Fruit fly (Drosophila melanogaster): ENCODE results near the gene ppk28.

The ppk28 gene

DNA sequence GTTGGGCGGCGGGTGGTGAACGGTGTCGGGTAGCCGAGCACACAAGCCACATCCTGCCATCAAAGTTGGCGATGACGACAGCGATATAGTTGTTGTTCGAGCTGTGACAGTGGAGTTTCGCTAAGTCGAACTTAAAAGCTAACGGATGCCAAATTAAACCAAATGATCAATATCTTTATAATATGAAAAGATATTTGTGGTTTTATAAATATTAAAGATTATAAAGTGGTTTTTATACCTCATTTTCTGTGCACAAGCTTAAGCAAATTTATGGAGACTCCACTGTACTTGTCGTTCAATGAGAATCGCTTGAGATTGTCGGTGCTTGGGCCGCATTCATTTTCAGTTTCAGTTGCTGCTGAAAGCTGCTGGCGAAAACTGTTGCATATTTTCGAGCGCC is 16.2 kb downstream of the ppk28 start (continued):
- TF ChIP-seq twi (tag; optimal IDR thresholded peaks at IDR 0.05) (no peak), pros (GFP tag; optimal IDR thresholded peaks at IDR 0.05) (no peak), CG12744 (GFP tag; optimal IDR thresholded peaks at IDR 0.05) (no peak), kni (GFP tag; optimal IDR thresholded peaks at IDR 0.05) (no peak), phol (tag; optimal IDR thresholded peaks at IDR 0.05) (peak; percentile 56), CG14860 (GFP tag; IDR thresholded peaks at IDR 0.05; ENCODE audit: partially characterized antibody) (no peak), CG14050 (GFP tag; IDR thresholded peaks at IDR 0.05) (peak; percentile 55; the same call in 1 of the 3 replicates), CG2678 (tag; optimal IDR thresholded peaks at IDR 0.05) (peak; percentile 70), MTF-1 (GFP tag; optimal IDR thresholded peaks at IDR 0.05; ENCODE audit: borderline replicate concordance) (no peak), Antp (GFP tag; optimal IDR thresholded peaks at IDR 0.05) (no peak), usp (GFP tag; optimal IDR thresholded peaks at IDR 0.05) (no peak), CG9932 (GFP tag; IDR thresholded peaks at IDR 0.05) (peak; percentile 30; the same call in 1 of the 2 replicates), pita (GFP tag; optimal IDR thresholded peaks at IDR 0.05) (no peak), fd102C (GFP tag; optimal IDR thresholded peaks at IDR 0.05) (no peak), CG15514 (GFP tag; optimal IDR thresholded peaks at IDR 0.05) (peak; percentile 22), odd (GFP tag; optimal IDR thresholded peaks at IDR 0.05) (no peak), sc (optimal IDR thresholded peaks at IDR 0.05) (no peak), sc (GFP tag; optimal IDR thresholded peaks at IDR 0.05) (no peak), tin (GFP tag; optimal IDR thresholded peaks at IDR 0.05) (peak; percentile 52), dimm (GFP tag; IDR thresholded peaks at IDR 0.05) (peak; percentile 27; the same call in 1 of the 2 replicates), klu (GFP tag; IDR thresholded peaks at IDR 0.05) (0 out of 2 replicates have a peak, but pooled peaks have one; percentile 10), Camta (GFP tag; optimal IDR thresholded peaks at IDR 0.05) (no peak), Hr3 (GFP tag; optimal IDR thresholded peaks at IDR 0.05) (peak; percentile 22), CG15011 (GFP tag; optimal IDR thresholded peaks at IDR 0.05) (no peak), fd64A (GFP tag; optimal IDR thresholded peaks at IDR 0.05) (no peak), Gsc (GFP tag; IDR thresholded peaks at IDR 0.05) (no peak), Myb (GFP tag; optimal IDR thresholded peaks at IDR 0.05) (no peak), Med (GFP tag) (peak; percentile 32), CG8359 (GFP tag; optimal IDR thresholded peaks at IDR 0.05; ENCODE audit: borderline replicate concordance) (no peak), CG15269 (tag; optimal IDR thresholded peaks at IDR 0.05) (peak; percentile 71), tgo (GFP tag; IDR thresholded peaks at IDR 0.05) (peak; percentile 50; the same call in 2 of the 3 replicates), HLH3B (GFP tag; IDR thresholded peaks at IDR 0.05) (peak; percentile 72), ATbp (GFP tag; optimal IDR thresholded peaks at IDR 0.05) (peak; percentile 61), Usf (GFP tag; optimal IDR thresholded peaks at IDR 0.05) (no peak), fd3F (GFP tag; optimal IDR thresholded peaks at IDR 0.05) (peak; percentile 41), ap (GFP tag; IDR thresholded peaks at IDR 0.05) (no peak), CG18599 (GFP tag; optimal IDR thresholded peaks at IDR 0.05) (peak; percentile 58), ci (GFP tag; IDR thresholded peaks at IDR 0.05) (peak; percentile 79), run (tag; optimal IDR thresholded peaks at IDR 0.05) (peak; percentile 22), Drgx (GFP tag; IDR thresholded peaks at IDR 0.05) (peak; percentile 88), CG14667 (GFP tag; IDR thresholded peaks at IDR 0.05) (peak; percentile 37; the same call in 1 of the 2 replicates), Blimp-1 (GFP tag; optimal IDR thresholded peaks at IDR 0.05) (peak; percentile 63), CG18011 (GFP tag; optimal IDR thresholded peaks at IDR 0.05) (no peak), Kr (GFP tag; optimal IDR thresholded peaks at IDR 0.05) (no peak), bcd (GFP tag; optimal IDR thresholded peaks at IDR 0.05) (peak; percentile 41), sr (GFP tag; IDR thresholded peaks at IDR 0.05) (no peak), mam (GFP tag; optimal IDR thresholded peaks at IDR 0.05) (peak; percentile 14), CG6654 (GFP tag; optimal IDR thresholded peaks at IDR 0.05) (no peak), CG5953 (GFP tag; IDR thresholded peaks at IDR 0.05) (peak; percentile 41; the same call in 1 of the 2 replicates), bbx (GFP tag; IDR thresholded peaks at IDR 0.05; ENCODE audit: partially characterized antibody) (no peak), CG13296 (GFP tag; optimal IDR thresholded peaks at IDR 0.05) (peak; percentile 32)

All from whole organism, embryonic.